Worm (Caenorhabditis elegans) whole organism, mixed stage, embryonic: Measurements from ENCODE around the gene T26A8.4.

Source experiments
- M03D4.4 ChIP-seq: sonication (generic microtip); optimal IDR thresholded peaks from 2 replicates; lab custom pipeline; 2017; ENCODE audit warnings: mild to moderate bottlenecking, missing genetic modification characterization, missing compliant biosample characterization
- bed-3 ChIP-seq: fragments of 200-800 bp; sonication (Bioruptor generic); optimal IDR thresholded peaks from 3 replicates; lab custom pipeline; 2018; ENCODE audit warnings: mild to moderate bottlenecking, missing genetic modification characterization, moderate library complexity, missing compliant biosample characterization
- blmp-1 ChIP-seq: fragments of 150-350 bp; optimal IDR thresholded peaks from 2 replicates; lab custom pipeline; 2014; ENCODE audit warnings: missing biosample characterization, missing genetic modification characterization
- ceh-39 ChIP-seq: fragments of 150-350 bp; optimal IDR thresholded peaks from 2 replicates; lab custom pipeline; 2014; ENCODE audit warnings: missing biosample characterization, missing genetic modification characterization
- ceh-43 ChIP-seq: fragments of 200-800 bp; sonication (Bioruptor generic); optimal IDR thresholded peaks from 2 replicates; lab custom pipeline; 2018; ENCODE audit warnings: mild to moderate bottlenecking, missing genetic modification characterization, moderate library complexity, missing compliant biosample characterization
- ceh-83 ChIP-seq: fragments of 200-800 bp; sonication (Bioruptor generic); optimal IDR thresholded peaks from 2 replicates; lab custom pipeline; 2018; ENCODE audit warnings: mild to moderate bottlenecking, missing genetic modification characterization, missing compliant biosample characterization
- ces-1 ChIP-seq: fragments of 150-350 bp; optimal IDR thresholded peaks from 2 replicates; lab custom pipeline; 2014; ENCODE audit warnings: missing biosample characterization, missing genetic modification reagents, missing genetic modification characterization
- cnd-1 ChIP-seq: fragments of 200-800 bp; sonication (Bioruptor generic); optimal IDR thresholded peaks from 2 replicates; lab custom pipeline; 2018; ENCODE audit warnings: mild to moderate bottlenecking, missing genetic modification characterization, missing compliant biosample characterization
- drap-1 ChIP-seq: fragments of 200-800 bp; sonication (Bioruptor generic); optimal IDR thresholded peaks from 3 replicates; lab custom pipeline; 2018; ENCODE audit warnings: mild to moderate bottlenecking, missing genetic modification characterization, missing compliant biosample characterization
- elt-1 ChIP-seq: sonication (generic microtip); optimal IDR thresholded peaks from 2 replicates; lab custom pipeline; 2017; ENCODE audit warnings: missing genetic modification characterization, mild to moderate bottlenecking, missing compliant biosample characterization, antibody characterized with exemption, moderate library complexity, borderline replicate concordance; ENCODE audit not compliant: insufficient read depth
- elt-3 ChIP-seq: fragments of 150-350 bp; optimal IDR thresholded peaks from 2 replicates; lab custom pipeline; 2014; ENCODE audit warnings: missing biosample characterization, missing genetic modification characterization
- flh-1 ChIP-seq: fragments of 200-800 bp; sonication (Bioruptor generic); optimal IDR thresholded peaks from 2 replicates; lab custom pipeline; 2018; ENCODE audit warnings: mild to moderate bottlenecking, missing genetic modification characterization, moderate library complexity, missing compliant biosample characterization
- ham-2 ChIP-seq: fragments of 200-800 bp; sonication (Bioruptor generic); optimal IDR thresholded peaks from 2 replicates; lab custom pipeline; 2018; ENCODE audit warnings: mild to moderate bottlenecking, missing genetic modification characterization, missing compliant biosample characterization
- hlh-1 ChIP-seq: fragments of 150-350 bp; optimal IDR thresholded peaks from 2 replicates; lab custom pipeline; 2014; ENCODE audit warnings: missing biosample characterization, missing genetic modification reagents, missing genetic modification characterization
- lin-13 ChIP-seq: fragments of 150-350 bp; optimal IDR thresholded peaks from 2 replicates; lab custom pipeline; 2014; ENCODE audit warnings: missing biosample characterization, missing genetic modification characterization
- lin-32 ChIP-seq: fragments of 200-800 bp; sonication (Bioruptor generic); optimal IDR thresholded peaks from 2 replicates; lab custom pipeline; 2018; ENCODE audit warnings: mild to moderate bottlenecking, missing genetic modification characterization, missing compliant biosample characterization
- lsy-2 ChIP-seq: fragments of 150-350 bp; optimal IDR thresholded peaks from 2 replicates; lab custom pipeline; 2014; ENCODE audit warnings: missing biosample characterization, missing genetic modification characterization
- mab-5 ChIP-seq: fragments of 150-350 bp; optimal IDR thresholded peaks from 2 replicates; lab custom pipeline; 2014; ENCODE audit warnings: missing biosample characterization, missing genetic modification characterization
- mep-1 ChIP-seq: fragments of 150-350 bp; optimal IDR thresholded peaks from 2 replicates; lab custom pipeline; 2017; ENCODE audit warnings: missing biosample characterization, missing genetic modification reagents, missing genetic modification characterization, inconsistent platforms
- mls-2 ChIP-seq: sonication (generic microtip); optimal IDR thresholded peaks from 2 replicates; lab custom pipeline; 2016; ENCODE audit warnings: mild to moderate bottlenecking, missing genetic modification characterization, moderate library complexity, missing compliant biosample characterization
- nhr-12 ChIP-seq: fragments of 150-350 bp; optimal IDR thresholded peaks from 2 replicates; lab custom pipeline; 2014; ENCODE audit warnings: missing biosample characterization, missing genetic modification characterization
- nhr-2 ChIP-seq: fragments of 150-350 bp; optimal IDR thresholded peaks from 2 replicates; lab custom pipeline; 2014; ENCODE audit warnings: missing biosample characterization, missing genetic modification characterization
- nhr-237 ChIP-seq: fragments of 150-350 bp; optimal IDR thresholded peaks from 2 replicates; lab custom pipeline; 2014; ENCODE audit warnings: missing biosample characterization, missing genetic modification characterization
- pha-4 ChIP-seq: fragments of 150-350 bp; optimal IDR thresholded peaks from 2 replicates; lab custom pipeline; 2018; ENCODE audit warnings: missing biosample characterization, missing genetic modification reagents, missing genetic modification characterization
- sem-2 ChIP-seq: fragments of 200-800 bp; sonication (Bioruptor generic); optimal IDR thresholded peaks from 2 replicates; lab custom pipeline; 2018; ENCODE audit warnings: mild to moderate bottlenecking, missing genetic modification characterization, missing compliant biosample characterization
- snpc-4 ChIP-seq: fragments of 150-350 bp; optimal IDR thresholded peaks from 2 replicates; lab custom pipeline; 2014; ENCODE audit warnings: missing biosample characterization, missing genetic modification characterization
- sptf-1 ChIP-seq: sonication (generic microtip); optimal IDR thresholded peaks from 2 replicates; lab custom pipeline; 2017; ENCODE audit warnings: mild to moderate bottlenecking, missing genetic modification characterization, moderate library complexity, missing compliant biosample characterization
- tbx-8 ChIP-seq: fragments of 200-800 bp; sonication (Bioruptor generic); optimal IDR thresholded peaks from 2 replicates; lab custom pipeline; 2018; ENCODE audit warnings: mild to moderate bottlenecking, missing genetic modification characterization, moderate library complexity, missing compliant biosample characterization
- unc-120 ChIP-seq: sonication (generic microtip); optimal IDR thresholded peaks from 2 replicates; lab custom pipeline; 2017; ENCODE audit warnings: missing genetic modification characterization, missing compliant biosample characterization; ENCODE audit not compliant: poor library complexity, severe bottlenecking
- unc-39 ChIP-seq: fragments of 150-350 bp; optimal IDR thresholded peaks from 2 replicates; lab custom pipeline; 2014; ENCODE audit warnings: missing biosample characterization, missing genetic modification characterization
- unc-62 ChIP-seq: fragments of 150-350 bp; optimal IDR thresholded peaks from 2 replicates; lab custom pipeline; 2014; ENCODE audit warnings: missing biosample characterization, missing genetic modification reagents, missing genetic modification characterization
- zip-8 ChIP-seq: fragments of 150-350 bp; optimal IDR thresholded peaks from 2 replicates; lab custom pipeline; 2014; ENCODE audit warnings: missing biosample characterization, missing genetic modification characterization

T26A8.4 gene

ce11 chrIV:8450534-8450933 lies 17.8 kb upstream of the T26A8.4 start:
- no peak for TF ChIP-seq M03D4.4 (tag; lab: Kevin White, UChicago)
- TF ChIP-seq zip-8 (tag; lab: Kevin White, UChicago) = no peak
- peak; percentile 19 for TF ChIP-seq elt-3 (tag; lab: Kevin White, UChicago)
- TF ChIP-seq ceh-39 (tag; lab: Kevin White, UChicago) = no peak
- TF ChIP-seq lin-13 (tag; lab: Kevin White, UChicago) = no peak

ce11 chrIV:8449869-8450268 lies 17.2 kb upstream of the T26A8.4 start:
- TF ChIP-seq nhr-237 (tag; lab: Kevin White, UChicago) (no peak), ceh-83 (GFP tag; lab: Kevin White, UChicago) (no peak), snpc-4 (tag; lab: Kevin White, UChicago) (no peak), bed-3 (no peak), unc-62 (GFP tag; lab: Kevin White, UChicago) (no peak), lin-13 (tag; lab: Kevin White, UChicago) (no peak), mab-5 (tag; lab: Kevin White, UChicago) (no peak), cnd-1 (tag; lab: Kevin White, UChicago) (no peak), M03D4.4 (tag; lab: Kevin White, UChicago) (no peak), unc-120 (no peak), ceh-43 (no peak), unc-39 (no peak)
- TF ChIP-seq, all 35 proteins: peak for 0

ce11 chrIV:8446904-8447303 lies 14.2 kb upstream of the T26A8.4 start, which contains the start of gene T01B11.1:
T01B11.1 (plus strand) TSS chrIV:8447204.
- TF ChIP-seq blmp-1 (tag; lab: Kevin White, UChicago) (no peak), drap-1 (GFP tag; lab: Kevin White, UChicago) (no peak), mab-5 (tag; lab: Kevin White, UChicago) (no peak), ces-1 (GFP tag; lab: Kevin White, UChicago) (no peak), mls-2 (tag; lab: Kevin White, UChicago) (no peak)

ce11 chrIV:8431567-8432458 lies 880 bp downstream of the T26A8.4 start:
- TF ChIP-seq sptf-1 (no peak), ham-2 (GFP tag; lab: Kevin White, UChicago) (peak; percentile 74), cnd-1 (tag; lab: Kevin White, UChicago) (peak; percentile 16), ceh-43 (no peak), mep-1 (peak; percentile 20), unc-39 (no peak), lin-32 (no peak), nhr-12 (peak; percentile 10), tbx-8 (GFP tag; lab: Kevin White, UChicago) (no peak), zip-8 (tag; lab: Kevin White, UChicago) (no peak), unc-62 (GFP tag; lab: Kevin White, UChicago) (peak; percentile 55), sem-2 (GFP tag; lab: Kevin White, UChicago) (no peak), lsy-2 (peak; percentile 83), nhr-237 (tag; lab: Kevin White, UChicago) (peak; percentile 36), hlh-1 (peak; percentile 52), ceh-83 (GFP tag; lab: Kevin White, UChicago) (no peak), bed-3 (no peak), M03D4.4 (tag; lab: Kevin White, UChicago) (no peak), drap-1 (GFP tag; lab: Kevin White, UChicago) (no peak), lin-13 (tag; lab: Kevin White, UChicago) (peak; percentile 54), mls-2 (tag; lab: Kevin White, UChicago) (no peak), ces-1 (GFP tag; lab: Kevin White, UChicago) (peak; percentile 90), elt-3 (tag; lab: Kevin White, UChicago) (no peak), elt-1 (tag; lab: Kevin White, UChicago) (no peak), nhr-2 (peak; percentile 31), pha-4 (tag; lab: Kevin White, UChicago) (peak; percentile 68), flh-1 (GFP tag; lab: Kevin White, UChicago) (no peak)
